Fruit fly (Drosophila melanogaster) whole organism, prepupa: Measurements from ENCODE around the gene Yp2.

Experiments used
- CG10669 ChIP-seq: fragments of 200-800 bp; sonication (Bioruptor generic); optimal IDR thresholded peaks from 3 replicates; lab custom pipeline; 2018; ENCODE audit warnings: missing biosample characterization, mild to moderate bottlenecking, missing genetic modification characterization, moderate library complexity
- CG11762 ChIP-seq: fragments of 200-800 bp; sonication (Bioruptor generic); optimal IDR thresholded peaks from 3 replicates; lab custom pipeline; 2016; ENCODE audit warnings: missing biosample characterization, missing genetic modification characterization; ENCODE audit not compliant: insufficient read depth
- CG16779 ChIP-seq: fragments of 200-800 bp; sonication (Bioruptor generic); optimal IDR thresholded peaks from 3 replicates; lab custom pipeline; 2017; ENCODE audit warnings: missing biosample characterization, mild to moderate bottlenecking, missing genetic modification characterization
- CG34406 ChIP-seq: fragments of 200-800 bp; sonication (Bioruptor generic); optimal IDR thresholded peaks from 3 replicates; lab custom pipeline; 2016; ENCODE audit warnings: missing biosample characterization, missing genetic modification characterization
- CG3919 ChIP-seq: fragments of 200-800 bp; sonication (Bioruptor generic); optimal IDR thresholded peaks from 3 replicates; lab custom pipeline; 2016; ENCODE audit warnings: missing biosample characterization, missing genetic modification characterization
- CG6792 ChIP-seq: fragments of 200-800 bp; sonication (Bioruptor generic); optimal IDR thresholded peaks from 3 replicates; lab custom pipeline; 2016; ENCODE audit warnings: missing biosample characterization, missing genetic modification characterization
- CG6854 ChIP-seq: fragments of 200-800 bp; sonication (Bioruptor generic); optimal IDR thresholded peaks from 2 replicates; lab custom pipeline; 2017; ENCODE audit warnings: missing biosample characterization, mild to moderate bottlenecking, missing genetic modification characterization
- CG8119 ChIP-seq: fragments of 200-800 bp; sonication (Bioruptor generic); IDR thresholded peaks from 3 replicates; pipeline ENCODE4 v1.3.6; 2022; ENCODE audit warnings: missing biosample characterization, missing genetic modification characterization
- Met ChIP-seq: fragments of 200-800 bp; sonication (Bioruptor generic); optimal IDR thresholded peaks from 3 replicates; lab custom pipeline; 2016; ENCODE audit warnings: missing biosample characterization, missing genetic modification characterization
- cyc ChIP-seq: fragments of 200-800 bp; sonication (Bioruptor generic); optimal IDR thresholded peaks from 3 replicates; lab custom pipeline; 2016; ENCODE audit warnings: missing biosample characterization, missing genetic modification characterization
- svp ChIP-seq: fragments of 200-800 bp; sonication (Bioruptor generic); peaks from one replicate; lab custom pipeline; 2016; ENCODE audit warnings: missing biosample characterization, missing genetic modification characterization

The Yp2 gene

DNA sequence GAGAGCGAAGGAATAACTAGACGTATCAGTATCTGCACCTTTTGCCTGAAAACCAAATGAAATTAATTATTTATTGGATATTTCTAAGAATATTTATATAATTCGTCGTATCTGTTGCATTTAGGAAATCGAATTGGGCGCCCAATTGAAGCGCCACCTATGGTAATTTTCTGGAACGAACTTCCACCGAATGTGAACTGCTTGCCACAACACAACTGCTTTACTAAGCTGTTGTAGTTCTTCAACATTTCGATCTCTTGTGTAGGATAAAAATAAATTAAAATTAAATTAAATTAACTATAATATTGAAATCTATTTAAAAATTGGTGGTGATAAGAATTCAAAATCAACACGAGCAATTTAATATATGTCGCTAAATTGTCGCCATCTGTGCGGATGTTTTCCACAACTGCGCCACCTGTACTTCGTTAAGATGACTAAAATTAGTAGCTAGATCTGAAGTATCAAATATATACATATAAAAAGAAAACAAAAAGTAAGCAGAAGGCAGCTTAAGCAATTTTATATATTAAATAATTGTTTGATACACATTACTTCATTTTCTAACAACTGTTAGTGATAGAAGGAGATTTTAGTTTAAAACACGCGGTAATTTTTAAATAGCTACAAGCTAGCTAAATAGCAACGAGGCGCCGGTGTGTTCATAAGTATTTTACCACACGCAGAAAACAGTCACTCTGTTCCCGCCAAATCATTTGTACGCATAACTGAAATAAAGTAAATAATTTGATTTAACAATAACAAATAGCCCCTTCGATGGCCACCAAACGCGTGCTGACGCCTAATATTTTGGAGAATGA is 42.4 kb downstream of the Yp2 start, which contains the start of gene Dna2 (continued):
- TF ChIP-seq CG3919 (GFP tag; lab: Kevin White, UChicago): no peak
- peak; percentile 35 for TF ChIP-seq cyc (GFP tag; lab: Kevin White, UChicago)
- TF ChIP-seq CG16779 (tag; lab: Kevin White, UChicago): no peak
- no peak for TF ChIP-seq CG8119 (GFP tag; lab: Robert Waterston, UW)
- TF ChIP-seq CG6792: no peak
- TF ChIP-seq CG11762 (GFP tag; lab: Kevin White, UChicago): no peak
- no peak for TF ChIP-seq CG34406 (GFP tag; lab: Kevin White, UChicago)
- TF ChIP-seq CG10669 (GFP tag; lab: Kevin White, UChicago): no peak

DNA sequence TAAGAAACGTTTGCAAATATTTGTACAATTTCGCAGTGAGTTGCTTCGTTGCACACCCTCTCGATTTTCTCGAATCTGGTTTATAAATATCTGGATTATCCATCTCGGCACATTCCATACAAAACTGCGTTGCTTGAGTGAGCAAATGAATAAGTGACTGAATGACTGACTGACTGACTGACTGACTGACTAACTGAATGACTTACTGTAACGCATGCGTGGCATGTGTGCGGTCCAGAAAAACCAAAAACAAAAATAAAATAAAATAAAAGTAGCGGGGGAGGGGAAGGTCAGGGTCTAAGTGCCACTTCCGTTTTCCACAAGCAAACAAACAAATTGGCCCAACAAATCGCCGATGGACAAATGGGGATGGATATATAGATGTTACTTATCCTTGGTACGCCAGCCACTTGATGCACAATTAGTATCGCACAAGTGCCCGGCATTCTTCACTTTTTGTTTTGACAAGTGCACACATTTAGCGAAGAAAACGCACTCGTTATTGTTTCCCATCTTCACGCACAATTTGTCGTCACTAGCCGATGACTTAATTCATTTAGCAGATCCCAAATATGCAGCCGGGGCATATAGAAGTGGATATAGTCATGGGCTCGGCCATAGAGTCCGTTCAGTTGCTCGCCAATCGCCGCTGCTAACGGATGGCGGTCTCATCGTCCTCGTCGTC is 43.7 kb downstream of the Yp2 start, which contains the start of gene CG33557:
Gene CG33557, plus strand, starts transcription at position 635 of the 685 bp plus-strand sequence.
- TF ChIP-seq Met (GFP tag; lab: Kevin White, UChicago) (no peak), CG6854 (GFP tag; lab: Kevin White, UChicago) (no peak), svp (no peak)
